Worm (Caenorhabditis elegans) whole organism, L4 larva: ENCODE results near the gene F21D9.3.

Source experiments
- ceh-32 ChIP-seq: sonication (generic microtip); optimal IDR thresholded peaks from 2 replicates; lab custom pipeline; 2016; ENCODE audit warnings: mild to moderate bottlenecking, missing genetic modification characterization, missing compliant biosample characterization; ENCODE audit not compliant: poor library complexity
- daf-16 ChIP-seq, 3 experiments: sonication (generic microtip); optimal IDR thresholded peaks; 2 replicates each; lab custom pipeline; 2016 to 2017; ENCODE audit warnings: missing genetic modification characterization in 3 of 3, missing genetic modification reagents in 3 of 3, mild to moderate bottlenecking in 2 of 3, missing compliant biosample characterization in 2 of 3, missing biosample characterization in 1 of 3, moderate library complexity in 1 of 3
- dmd-8 ChIP-seq: fragments of 200-800 bp; sonication (Bioruptor generic); IDR thresholded peaks from 2 replicates; pipeline ENCODE4 v1.3.6; 2022; ENCODE audit warnings: missing genetic modification characterization, missing compliant biosample characterization
- dve-1 ChIP-seq: sonication (generic microtip); optimal IDR thresholded peaks from 2 replicates; lab custom pipeline; 2017; ENCODE audit warnings: antibody characterized with exemption, mild to moderate bottlenecking, missing genetic modification characterization, missing compliant biosample characterization; ENCODE audit not compliant: insufficient read depth
- fos-1 ChIP-seq: fragments of 150-350 bp; optimal IDR thresholded peaks from 2 replicates; lab custom pipeline; 2014; ENCODE audit warnings: missing biosample characterization, missing genetic modification characterization
- mep-1 ChIP-seq: fragments of 150-350 bp; sonication (generic microtip); optimal IDR thresholded peaks from 3 replicates; lab custom pipeline; 2014; ENCODE audit warnings: missing biosample characterization, missing genetic modification characterization
- mes-2 ChIP-seq: sonication (generic microtip); optimal IDR thresholded peaks from 2 replicates; lab custom pipeline; 2016; ENCODE audit warnings: missing genotype, mild to moderate bottlenecking, missing genetic modification characterization, missing compliant biosample characterization; ENCODE audit not compliant: poor library complexity, severe bottlenecking
- nhr-237 ChIP-seq: sonication (generic microtip); optimal IDR thresholded peaks from 2 replicates; lab custom pipeline; 2017; ENCODE audit warnings: missing biosample characterization, missing genetic modification characterization
- nhr-28 ChIP-seq: fragments of 150-350 bp; optimal IDR thresholded peaks from 2 replicates; lab custom pipeline; 2014; ENCODE audit warnings: missing biosample characterization, missing genetic modification characterization
- nhr-41 ChIP-seq: fragments of 200-800 bp; sonication (Bioruptor generic); IDR thresholded peaks from 2 replicates; pipeline ENCODE4 v1.3.6; 2022; ENCODE audit warnings: missing genetic modification reagents, missing genetic modification characterization, missing compliant biosample characterization
- nhr-6 ChIP-seq: fragments of 150-350 bp; optimal IDR thresholded peaks from 2 replicates; lab custom pipeline; 2014; ENCODE audit warnings: missing biosample characterization, missing genetic modification characterization
- pha-4 ChIP-seq, 2 experiments: fragments of 150-350 bp in 1 of 2; fragments of 200-800 bp in 1 of 2; sonication (Bioruptor generic) in 1 of 2; IDR thresholded peaks in 1 of 2; optimal IDR thresholded peaks in 1 of 2; 2 replicates each; pipeline versions ENCODE4 v1.3.6 to Lab custom; 2014 to 2022; ENCODE audit warnings: missing genetic modification characterization in 2 of 2, missing genetic modification reagents in 2 of 2, missing biosample characterization in 1 of 2, missing compliant biosample characterization in 1 of 2
- pqm-1 ChIP-seq: sonication (generic microtip); optimal IDR thresholded peaks from 2 replicates; lab custom pipeline; 2017; ENCODE audit warnings: missing biosample characterization, missing genetic modification characterization
- snpc-1.2 ChIP-seq: fragments of 200-800 bp; sonication (Bioruptor generic); IDR thresholded peaks from 2 replicates; pipeline ENCODE4 v1.3.6; 2022; ENCODE audit warnings: missing genetic modification reagents, missing genetic modification characterization, missing compliant biosample characterization

- TF ChIP-seq snpc-1.2 (GFP tag; lab: Robert Waterston, UW) = no peak
- TF ChIP-seq pqm-1 (tag; lab: Kevin White, UChicago) = no peak
- no peak for TF ChIP-seq nhr-237 (tag; lab: Kevin White, UChicago)
- TF ChIP-seq fos-1 = no peak
- no peak for TF ChIP-seq nhr-28 (tag; lab: Kevin White, UChicago)
- no peak for TF ChIP-seq nhr-6 (tag; lab: Kevin White, UChicago)
- no peak for TF ChIP-seq daf-16 (GFP tag; optimal IDR thresholded peaks at IDR 0.05; lab: Kevin White, UChicago)
- TF ChIP-seq daf-16 (tag; optimal IDR thresholded peaks at IDR 0.05; lab: Kevin White, UChicago) = no peak
- TF ChIP-seq mep-1 (tag; lab: Kevin White, UChicago) = no peak
- TF ChIP-seq nhr-41 = no peak
- TF ChIP-seq mes-2 (tag; lab: Kevin White, UChicago) = no peak
- no peak for TF ChIP-seq dmd-8 (GFP tag; lab: Robert Waterston, UW)
- no peak for TF ChIP-seq ceh-32 (tag; lab: Kevin White, UChicago)
- no peak for TF ChIP-seq pha-4 (GFP tag; IDR thresholded peaks at IDR 0.05; lab: Robert Waterston, UW)
- TF ChIP-seq pha-4 (tag; optimal IDR thresholded peaks at IDR 0.05; lab: Kevin White, UChicago) = no peak
- TF ChIP-seq dve-1 = no peak
Observed at ce11 chrV:19285921-19286320, 28.4 kb upstream of the F21D9.3 start.
